Worm (Caenorhabditis elegans): ENCODE data around the gene F08F3.1.
"Not testable (repeated sequence)": the region's sequence is repeated elsewhere in the genome, so short reads cannot be mapped to it uniquely, and the experiment has no call there.

The F08F3.1 gene

ce11 chrV:5447057-5447456 lies 1.1 kb downstream of the F08F3.1 start:
- no peak for TF ChIP-seq unc-62 (GFP tag; optimal IDR thresholded peaks at IDR 0.05)

DNA sequence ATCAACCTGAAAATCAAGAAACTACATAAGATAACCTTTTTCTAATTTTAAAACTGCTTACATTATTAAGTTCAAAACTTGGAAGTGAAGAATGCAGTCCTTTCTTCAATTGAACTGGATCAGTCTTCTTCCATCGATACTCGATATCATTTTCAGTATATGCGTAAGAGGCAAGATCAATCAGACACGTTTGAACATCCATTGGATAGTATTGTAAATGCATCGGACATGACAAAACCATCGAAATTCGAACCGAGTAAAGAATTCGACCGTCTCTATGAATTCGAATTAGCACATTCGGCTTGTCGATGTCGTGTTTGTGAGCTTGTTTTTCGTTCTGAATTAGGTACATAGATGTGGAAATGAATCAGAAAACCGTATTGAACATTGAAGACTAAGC lies 4.8 kb downstream of the F08F3.1 start:
- TF ChIP-seq unc-62 (GFP tag; optimal IDR thresholded peaks at IDR 0.05) = no peak

DNA sequence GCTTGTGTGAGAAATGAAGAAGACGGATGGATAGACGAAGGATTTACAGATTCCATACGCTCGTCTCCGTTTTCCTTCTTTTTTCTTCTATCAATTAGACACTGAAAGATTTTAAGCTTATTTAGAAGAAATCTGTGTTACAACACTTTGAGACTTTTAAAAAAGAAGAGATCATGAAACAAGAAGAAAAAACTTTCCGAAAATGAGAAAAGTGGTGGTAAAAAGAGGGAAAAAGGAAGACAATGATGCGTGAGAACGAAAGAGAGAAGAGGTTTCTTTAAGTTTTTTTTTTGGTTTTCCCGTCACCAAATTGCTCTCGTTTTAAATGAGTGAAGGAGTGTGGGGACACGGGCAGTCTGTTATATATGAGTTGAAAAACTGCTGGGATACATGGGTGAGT lies 7.7 kb downstream of the F08F3.1 start, which contains the start of gene glc-3:
glc-3 (minus strand) TSS at position 101 of the 400 bp plus-strand sequence.
- TF ChIP-seq unc-62 (GFP tag; optimal IDR thresholded peaks at IDR 0.05) = no peak

- no peak for TF ChIP-seq unc-62 (GFP tag; optimal IDR thresholded peaks at IDR 0.05)
Observed at ce11 chrV:5454955-5455354, 9.0 kb downstream of the F08F3.1 start.

DNA sequence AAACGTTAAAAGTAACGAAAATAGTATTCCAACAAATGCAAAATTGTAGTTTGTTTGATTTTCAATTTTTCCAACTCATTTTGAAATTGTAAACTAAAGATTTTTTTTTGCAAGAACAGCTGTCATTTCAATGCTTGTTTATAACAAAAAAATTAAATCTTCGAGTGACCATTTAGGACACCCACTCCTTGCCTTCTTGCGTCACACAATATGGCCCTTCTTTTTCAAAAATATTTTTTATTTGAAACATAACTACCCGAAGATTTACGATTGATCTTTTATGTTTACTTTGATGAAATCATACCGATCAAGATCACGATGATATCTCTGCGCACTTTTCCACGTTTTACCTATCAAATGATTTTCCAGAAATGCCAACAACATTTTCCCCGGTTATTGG lies 13.9 kb downstream of the F08F3.1 start, which contains the start of gene ZC317.2:
ZC317.2 (plus strand) TSS at position 301 of the 400 bp plus-strand sequence.
- no peak for TF ChIP-seq unc-62 (GFP tag; optimal IDR thresholded peaks at IDR 0.05)

ce11 chrV:5462894-5463293 lies 17.0 kb downstream of the F08F3.1 start, which contains the start of gene srg-67:
TSS of gene srg-67 (minus strand) at chrV:5462994.
- no peak for TF ChIP-seq unc-62 (GFP tag; optimal IDR thresholded peaks at IDR 0.05)

- no peak for TF ChIP-seq unc-62 (GFP tag; optimal IDR thresholded peaks at IDR 0.05)
Observed at ce11 chrV:5465335-5465734, 19.4 kb downstream of the F08F3.1 start, which contains the start of gene srg-68. TSS of gene srg-68 (minus strand) at chrV:5465435.

DNA sequence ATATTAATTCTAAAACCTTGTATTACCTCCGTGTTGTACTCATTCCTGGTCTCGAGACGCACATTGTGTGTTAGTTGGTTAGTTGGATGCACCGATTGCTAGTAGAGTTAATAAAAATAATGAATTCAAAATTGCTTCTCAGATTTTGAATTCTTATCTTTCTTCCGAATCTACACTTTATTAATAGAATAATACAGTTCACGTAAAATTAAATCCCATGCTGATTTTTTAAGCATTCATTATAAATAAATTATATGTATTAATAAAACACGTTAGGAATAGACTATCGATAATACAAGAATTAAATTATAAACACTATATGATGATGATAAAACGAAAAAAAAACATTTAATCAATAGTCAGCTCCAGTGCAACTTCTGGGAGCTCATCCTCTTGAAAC lies 22.6 kb downstream of the F08F3.1 start, which contains the start of gene ZC317.6:
ZC317.6 (minus strand) TSS at position 101 of the 400 bp plus-strand sequence.
- not testable (repeated sequence) for TF ChIP-seq unc-62 (GFP tag; optimal IDR thresholded peaks at IDR 0.05)

DNA sequence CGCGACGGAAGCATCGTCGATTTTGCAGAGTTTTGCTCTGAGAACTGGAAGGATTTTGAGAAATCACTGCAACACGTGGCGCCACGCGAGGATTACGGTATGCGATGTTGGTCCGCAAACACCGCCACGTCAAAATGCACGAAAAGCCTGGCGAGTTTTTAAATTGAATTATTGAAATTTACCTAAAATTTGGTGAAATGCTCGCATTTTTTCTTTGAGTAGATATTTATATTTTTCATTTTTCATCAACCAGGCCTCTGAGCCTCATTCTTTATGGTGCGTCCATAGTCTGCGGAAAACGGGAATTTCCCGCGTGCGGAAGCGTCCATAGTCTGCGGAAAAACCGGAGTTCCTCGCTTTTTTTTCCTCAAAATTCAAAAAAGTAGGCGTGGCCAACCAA lies 25.0 kb downstream of the F08F3.1 start, which contains the start of gene ZC317.7:
ZC317.7 (minus strand) TSS at position 101 of the 400 bp plus-strand sequence.
- TF ChIP-seq unc-62 (GFP tag; optimal IDR thresholded peaks at IDR 0.05) = not testable (repeated sequence)

DNA sequence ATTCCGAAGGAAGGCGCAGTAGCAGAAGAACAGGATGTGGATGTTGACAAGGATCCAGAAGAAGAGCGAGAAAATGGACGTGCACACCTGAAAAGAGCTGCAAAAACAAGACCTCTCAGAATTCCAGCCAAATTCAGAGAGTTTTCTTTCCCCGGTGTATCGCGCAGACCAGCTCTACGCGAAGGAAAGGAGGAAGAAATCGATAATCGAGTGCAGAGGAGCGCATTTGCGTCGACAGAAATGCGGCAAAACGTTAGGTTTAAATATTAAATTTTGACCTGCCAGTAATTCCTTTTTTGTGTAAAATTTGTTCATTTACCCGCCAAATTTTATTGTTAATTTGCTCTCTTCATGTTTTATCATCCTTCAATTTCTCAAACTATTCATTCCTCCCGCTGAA lies 31.8 kb downstream of the F08F3.1 start:
- no peak for TF ChIP-seq unc-62 (GFP tag; optimal IDR thresholded peaks at IDR 0.05)

DNA sequence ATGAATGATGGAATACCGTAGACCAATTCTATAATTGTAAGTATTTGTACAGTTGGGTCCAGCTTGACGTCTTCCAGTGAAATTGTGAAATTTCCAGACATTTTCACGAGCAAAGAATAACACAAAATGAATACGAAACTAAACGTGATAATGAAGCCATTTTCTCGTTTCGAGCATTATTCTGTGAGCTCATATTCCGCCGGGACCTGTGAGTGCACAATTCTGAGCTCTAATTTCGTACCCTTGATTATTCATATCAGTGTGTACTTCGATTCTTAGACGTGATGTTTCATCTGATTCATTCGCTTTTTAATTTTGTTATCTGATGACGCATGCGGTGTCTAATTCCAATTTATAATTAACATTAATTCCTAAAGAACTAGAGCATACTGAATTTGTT lies 36.4 kb downstream of the F08F3.1 start, which contains the start of gene srg-66:
srg-66 (minus strand) TSS at position 101 of the 400 bp plus-strand sequence.
- TF ChIP-seq unc-62 (GFP tag; optimal IDR thresholded peaks at IDR 0.05) = no peak

- TF ChIP-seq unc-62 (GFP tag; optimal IDR thresholded peaks at IDR 0.05) = no peak
Observed at ce11 chrV:5484866-5485265, 38.9 kb downstream of the F08F3.1 start, which contains the start of gene srg-65. TSS of gene srg-65 (minus strand) at chrV:5484966.

DNA sequence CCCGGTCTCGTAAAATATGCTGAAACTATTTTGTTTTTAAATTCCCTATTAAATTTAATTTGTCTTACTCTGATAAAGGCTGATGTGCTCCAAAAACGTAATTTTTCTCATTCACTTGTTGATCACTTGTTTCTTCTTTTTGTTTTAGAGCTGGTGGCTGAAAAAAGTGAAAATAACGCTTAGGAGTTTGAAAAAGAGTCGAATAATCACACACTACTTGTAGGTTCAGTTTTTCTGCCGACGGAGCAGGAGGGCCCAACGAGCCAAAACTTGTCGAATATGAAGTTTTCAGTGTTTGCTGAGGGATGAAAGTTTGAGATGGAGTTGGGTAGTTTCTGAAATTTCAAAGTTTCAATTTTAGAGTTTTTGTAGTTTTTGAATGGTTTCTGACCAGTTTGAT lies 41.2 kb downstream of the F08F3.1 start:
- TF ChIP-seq unc-62 (GFP tag; optimal IDR thresholded peaks at IDR 0.05) = no peak

DNA sequence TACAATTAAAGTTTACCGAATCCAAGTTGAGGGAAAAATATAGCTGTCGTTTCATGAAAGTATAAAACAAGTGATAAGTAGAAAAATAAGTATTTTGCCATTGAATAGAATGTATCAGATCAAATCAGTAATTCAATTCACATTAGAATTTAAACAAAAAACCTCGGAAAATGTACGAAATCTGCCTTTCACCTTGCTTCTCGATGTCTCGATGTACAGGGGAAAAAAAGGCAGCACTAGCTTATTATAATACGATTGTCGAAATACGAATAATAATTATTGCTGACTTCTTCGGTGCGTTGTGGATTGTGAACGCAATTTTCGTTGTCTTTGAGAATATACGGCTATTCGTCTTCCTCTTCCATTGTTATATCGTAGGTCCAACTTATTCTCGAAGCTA lies 42.8 kb downstream of the F08F3.1 start, which contains the start of gene grl-18:
grl-18 (minus strand) TSS at position 101 of the 400 bp plus-strand sequence.
- no peak for TF ChIP-seq unc-62 (GFP tag; optimal IDR thresholded peaks at IDR 0.05)

- no peak for TF ChIP-seq unc-62 (GFP tag; optimal IDR thresholded peaks at IDR 0.05)
Observed at ce11 chrV:5490205-5490604, 44.3 kb downstream of the F08F3.1 start, which contains the start of gene T05C3.6. TSS of gene T05C3.6 (plus strand) at chrV:5490445.

ce11 chrV:5493447-5493846 lies 47.5 kb downstream of the F08F3.1 start, which contains the start of gene T05C3.2:
TSS of gene T05C3.2 (plus strand) at chrV:5493747.
- TF ChIP-seq unc-62 (GFP tag; optimal IDR thresholded peaks at IDR 0.05) = no peak
